In the genomic region with DNA sequence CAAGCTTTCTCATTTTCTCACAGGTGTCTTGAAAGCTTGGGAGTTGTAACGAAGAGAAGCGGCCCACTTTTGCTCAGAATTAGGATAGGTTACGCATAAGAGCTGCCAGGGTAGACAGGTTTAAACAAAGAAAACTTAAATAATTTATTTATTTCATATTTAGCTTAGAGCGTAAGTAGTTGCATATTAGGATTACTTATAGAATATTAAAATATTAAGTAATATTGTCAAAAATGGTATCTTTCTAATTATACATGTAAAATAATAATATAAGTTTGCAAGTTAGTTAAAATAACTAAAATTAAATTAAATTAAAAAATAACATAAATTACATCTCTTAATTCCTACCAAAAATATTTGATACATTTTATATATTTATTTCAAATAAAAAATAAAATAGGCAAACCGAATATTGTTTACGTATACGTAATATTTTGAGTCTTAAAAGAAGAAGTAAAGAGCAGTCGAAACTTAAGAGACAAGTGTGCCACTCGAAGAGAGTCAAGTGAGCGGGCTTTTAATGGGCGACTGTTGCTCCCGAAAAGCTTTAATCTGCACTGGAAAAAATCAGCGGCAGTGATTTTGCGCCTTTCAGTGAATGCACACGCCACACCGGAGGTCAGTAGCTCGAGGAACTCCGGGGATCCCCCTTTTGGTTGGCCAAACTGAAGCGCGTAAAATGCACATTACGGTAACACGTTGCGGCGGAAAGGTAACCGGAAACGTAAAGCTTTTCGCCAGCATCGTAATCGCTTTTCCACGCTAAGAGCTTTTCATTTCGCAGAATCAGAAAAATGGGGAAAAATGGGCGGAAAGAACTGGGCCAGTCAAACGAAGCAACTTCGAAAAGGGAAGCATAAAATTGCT, we compare ENCODE assay signal across 4 fruit fly cellular contexts.
TF ChIP-seq lines count a peak whose summit lies in the region.

No protein-coding gene starts in this region.

- TF ChIP-seq CTCF in whole organism, embryonic (GFP tag; optimal IDR thresholded peaks at IDR 0.05; lab: Kevin White, UChicago), result peak; percentile 6

TF ChIP-seq in whole organism, adult, 20 proteins besides CTCF, POLR2A, EP300 and RAD21:
- TF ChIP-seq CG5204 (GFP tag; optimal IDR thresholded peaks at IDR 0.05; lab: Kevin White, UChicago) (peak; percentile 18), toe (GFP tag; optimal IDR thresholded peaks at IDR 0.05; lab: Kevin White, UChicago) (no peak), CG7045 (GFP tag; optimal IDR thresholded peaks at IDR 0.05; lab: Kevin White, UChicago) (peak; percentile 13), Crg-1 (GFP tag; optimal IDR thresholded peaks at IDR 0.05; lab: Kevin White, UChicago) (no peak), Hr96 (GFP tag; optimal IDR thresholded peaks at IDR 0.05; lab: Kevin White, UChicago) (peak; percentile 1), Mnt (GFP tag; optimal IDR thresholded peaks at IDR 0.05; lab: Kevin White, UChicago) (no peak), cnc (optimal IDR thresholded peaks at IDR 0.05; lab: Kevin White, UChicago) (no peak), tj (GFP tag; optimal IDR thresholded peaks at IDR 0.05; lab: Kevin White, UChicago) (no peak), CG12768 (GFP tag; optimal IDR thresholded peaks at IDR 0.05; lab: Kevin White, UChicago) (peak; percentile 31), CG1620 (GFP tag; optimal IDR thresholded peaks at IDR 0.05; lab: Kevin White, UChicago) (no peak), CG33017 (tag; optimal IDR thresholded peaks at IDR 0.05; lab: Kevin White, UChicago) (peak; percentile 84), cic (GFP tag; optimal IDR thresholded peaks at IDR 0.05; lab: Kevin White, UChicago) (peak; percentile 2), CG11617 (GFP tag; optimal IDR thresholded peaks at IDR 0.05; lab: Kevin White, UChicago) (no peak), CG7101 (tag; optimal IDR thresholded peaks at IDR 0.05; lab: Kevin White, UChicago) (peak; percentile 46), bab1 (GFP tag; optimal IDR thresholded peaks at IDR 0.05; lab: Kevin White, UChicago) (no peak), ovo (GFP tag; optimal IDR thresholded peaks at IDR 0.05; lab: Kevin White, UChicago) (no peak), pad (GFP tag; optimal IDR thresholded peaks at IDR 0.05; lab: Kevin White, UChicago) (no peak), kay (GFP tag; lab: Kevin White, UChicago; ENCODE audit: borderline replicate concordance) (no peak), Clk (GFP tag; optimal IDR thresholded peaks at IDR 0.05; lab: Kevin White, UChicago) (no peak), CG14711 (tag; optimal IDR thresholded peaks at IDR 0.05; lab: Kevin White, UChicago) (peak; percentile 70)

TF ChIP-seq in whole organism, embryonic, 481 proteins besides CTCF, POLR2A, EP300 and RAD21 (continues in another document):
- TF ChIP-seq Drgx (GFP tag; IDR thresholded peaks at IDR 0.05; lab: Robert Waterston, UW) (peak; percentile 12; the same call in 1 of the 2 replicates), prd (optimal IDR thresholded peaks at IDR 0.05; lab: Kevin White, UChicago) (no peak), prd (GFP tag; IDR thresholded peaks at IDR 0.05; lab: Robert Waterston, UW) (0 out of 3 replicates have a peak, but pooled peaks have one; percentile 39), dpn (GFP tag; optimal IDR thresholded peaks at IDR 0.05; lab: Kevin White, UChicago) (peak in 1 of 2 experiments; percentile 0), cato (GFP tag; optimal IDR thresholded peaks at IDR 0.05; lab: Kevin White, UChicago; ENCODE audit: borderline replicate concordance) (no peak), ara (GFP tag; IDR thresholded peaks at IDR 0.05; lab: Robert Waterston, UW) (no peak), tgo (GFP tag; IDR thresholded peaks at IDR 0.05; lab: Robert Waterston, UW) (peak; percentile 20; the same call in 1 of the 3 replicates), caup (GFP tag; optimal IDR thresholded peaks at IDR 0.05; lab: Kevin White, UChicago; ENCODE audit: severe bottlenecking) (peak; percentile 7), CG4820 (GFP tag; optimal IDR thresholded peaks at IDR 0.05; lab: Kevin White, UChicago) (no peak), chn (GFP tag; optimal IDR thresholded peaks at IDR 0.05; lab: Kevin White, UChicago) (peak; percentile 19), stc (GFP tag; IDR thresholded peaks at IDR 0.05; lab: Robert Waterston, UW) (0 out of 2 replicates have a peak, but pooled peaks have one; percentile 32), CG2120 (GFP tag; optimal IDR thresholded peaks at IDR 0.05; lab: Kevin White, UChicago) (peak; percentile 55), CG3726 (GFP tag; IDR thresholded peaks at IDR 0.05; lab: Robert Waterston, UW) (0 out of 3 replicates have a peak, but pooled peaks have one; percentile 44), CG18619 (GFP tag; optimal IDR thresholded peaks at IDR 0.05; lab: Kevin White, UChicago) (no peak), so (GFP tag; IDR thresholded peaks at IDR 0.05; lab: Robert Waterston, UW) (0 out of 3 replicates have a peak, but pooled peaks have one; percentile 53), CG13424 (tag; optimal IDR thresholded peaks at IDR 0.05; lab: Kevin White, UChicago) (peak; percentile 32), CG15269 (tag; optimal IDR thresholded peaks at IDR 0.05; lab: Kevin White, UChicago) (peak; percentile 7), pan (optimal IDR thresholded peaks at IDR 0.05; lab: Kevin White, UChicago) (no peak), pan (GFP tag; optimal IDR thresholded peaks at IDR 0.05 in 1 of 2, IDR thresholded peaks at IDR 0.05 in 1 of 2) (peak in 1 of 2 experiments; percentile 47)

TF ChIP-seq in whole organism, prepupa, 60 proteins besides CTCF, POLR2A, EP300 and RAD21 (continues in another document):
- TF ChIP-seq CG11902 (GFP tag; optimal IDR thresholded peaks at IDR 0.05; lab: Kevin White, UChicago) (no peak), Eip78C (GFP tag; lab: Kevin White, UChicago) (peak; percentile 24), spab (GFP tag; optimal IDR thresholded peaks at IDR 0.05; lab: Kevin White, UChicago) (no peak), Lpt (GFP tag; optimal IDR thresholded peaks at IDR 0.05; lab: Kevin White, UChicago) (peak; percentile 6), CG11294 (GFP tag; IDR thresholded peaks at IDR 0.05; lab: Robert Waterston, UW) (0 out of 2 replicates have a peak, but pooled peaks have one; percentile 28), net (GFP tag; optimal IDR thresholded peaks at IDR 0.05; lab: Kevin White, UChicago) (peak; percentile 15), svp (GFP tag; lab: Kevin White, UChicago) (peak; percentile 78), CG15336 (GFP tag; IDR thresholded peaks at IDR 0.05; lab: Robert Waterston, UW) (peak; percentile 43), CG3919 (GFP tag; optimal IDR thresholded peaks at IDR 0.05; lab: Kevin White, UChicago) (peak; percentile 6), esn (GFP tag; optimal IDR thresholded peaks at IDR 0.05; lab: Kevin White, UChicago) (no peak), CG6792 (GFP tag; optimal IDR thresholded peaks at IDR 0.05; lab: Kevin White, UChicago) (no peak), Met (GFP tag; optimal IDR thresholded peaks at IDR 0.05; lab: Kevin White, UChicago) (no peak), CG31627 (GFP tag; optimal IDR thresholded peaks at IDR 0.05; lab: Kevin White, UChicago) (no peak), salr (GFP tag; optimal IDR thresholded peaks at IDR 0.05; lab: Kevin White, UChicago) (no peak), eg (GFP tag; IDR thresholded peaks at IDR 0.05; lab: Robert Waterston, UW) (peak; percentile 73), CG32006 (GFP tag; optimal IDR thresholded peaks at IDR 0.05; lab: Kevin White, UChicago) (peak; percentile 6), CG6854 (GFP tag; optimal IDR thresholded peaks at IDR 0.05; lab: Kevin White, UChicago) (no peak), Ets96B (tag; optimal IDR thresholded peaks at IDR 0.05; lab: Kevin White, UChicago) (no peak), fkh (GFP tag; optimal IDR thresholded peaks at IDR 0.05; lab: Kevin White, UChicago) (no peak), Eip93F (GFP tag; optimal IDR thresholded peaks at IDR 0.05; lab: Kevin White, UChicago) (no peak), CG6163 (GFP tag; IDR thresholded peaks at IDR 0.05; lab: Robert Waterston, UW) (peak; percentile 54; the same call in 2 of the 3 replicates), Ets21C (GFP tag; optimal IDR thresholded peaks at IDR 0.05; lab: Kevin White, UChicago) (no peak), Gug (GFP tag; IDR thresholded peaks at IDR 0.05; lab: Robert Waterston, UW) (peak; percentile 18; the same call in 1 of the 2 replicates)

TF ChIP-seq in whole organism, pupa, 21 proteins besides CTCF, POLR2A, EP300 and RAD21:
- TF ChIP-seq EcR (GFP tag; optimal IDR thresholded peaks at IDR 0.05; lab: Kevin White, UChicago) (peak; percentile 15), CG13204 (GFP tag; optimal IDR thresholded peaks at IDR 0.05; lab: Kevin White, UChicago) (no peak), CG14655 (GFP tag; optimal IDR thresholded peaks at IDR 0.05; lab: Kevin White, UChicago) (no peak), CG8301 (tag; optimal IDR thresholded peaks at IDR 0.05; lab: Kevin White, UChicago) (no peak), CG34367 (tag; optimal IDR thresholded peaks at IDR 0.05; lab: Kevin White, UChicago) (no peak), rn (GFP tag; IDR thresholded peaks at IDR 0.05; lab: Robert Waterston, UW) (no peak), CG10348 (GFP tag; IDR thresholded peaks at IDR 0.05; lab: Robert Waterston, UW) (no peak), CG32121 (GFP tag; IDR thresholded peaks at IDR 0.05; lab: Robert Waterston, UW) (peak; percentile 66), D1 (tag; optimal IDR thresholded peaks at IDR 0.05; lab: Kevin White, UChicago) (no peak), Pif1B (GFP tag; optimal IDR thresholded peaks at IDR 0.05; lab: Kevin White, UChicago) (no peak), CG8159 (tag; optimal IDR thresholded peaks at IDR 0.05; lab: Kevin White, UChicago) (no peak), CG15710 (tag; optimal IDR thresholded peaks at IDR 0.05; lab: Kevin White, UChicago) (no peak), gl (tag; optimal IDR thresholded peaks at IDR 0.05; lab: Kevin White, UChicago) (no peak), CG4496 (GFP tag; IDR thresholded peaks at IDR 0.05; lab: Robert Waterston, UW) (peak; percentile 73), CG12605 (GFP tag; IDR thresholded peaks at IDR 0.05; lab: Robert Waterston, UW) (no peak), Ets98B (GFP tag; IDR thresholded peaks at IDR 0.05; lab: Robert Waterston, UW) (peak; percentile 55), fd96Ca (GFP tag; IDR thresholded peaks at IDR 0.05; lab: Robert Waterston, UW) (peak; percentile 64; the same call in 1 of the 3 replicates)
